Worm (Caenorhabditis elegans): ENCODE data around the gene nhr-21.

Gene nhr-21

ce11 chrII:7326997-7327396 is 12.0 kb upstream of the nhr-21 start (continued):
- TF ChIP-seq ceh-9 (tag; optimal IDR thresholded peaks at IDR 0.05) (no peak), snpc-4 (tag; optimal IDR thresholded peaks at IDR 0.05) (peak; percentile 16), mdl-1 (tag; optimal IDR thresholded peaks at IDR 0.05) (peak; percentile 22), jun-1 (tag; optimal IDR thresholded peaks at IDR 0.05) (no peak), mml-1 (tag; optimal IDR thresholded peaks at IDR 0.05) (no peak), fos-1 (tag; optimal IDR thresholded peaks at IDR 0.05) (no peak), ceh-28 (tag; optimal IDR thresholded peaks at IDR 0.05) (no peak), nhr-76 (tag; optimal IDR thresholded peaks at IDR 0.05) (no peak), elt-2 (tag; optimal IDR thresholded peaks at IDR 0.05) (no peak), R02D3.7 (tag; optimal IDR thresholded peaks at IDR 0.05) (no peak)

ce11 chrII:7331224-7331623 is 7.8 kb upstream of the nhr-21 start, which contains the start of gene npax-1:
TSS of gene npax-1 (minus strand) at chrII:7331324.
- no peak for TF ChIP-seq R02D3.7 (tag; optimal IDR thresholded peaks at IDR 0.05)
- TF ChIP-seq mml-1 (tag; optimal IDR thresholded peaks at IDR 0.05), result no peak
- no peak for TF ChIP-seq egl-27 (tag; optimal IDR thresholded peaks at IDR 0.05)
- no peak for TF ChIP-seq aly-2 (tag; optimal IDR thresholded peaks at IDR 0.05)
- no peak for TF ChIP-seq jun-1 (tag; optimal IDR thresholded peaks at IDR 0.05)

- TF ChIP-seq nhr-43 (tag; optimal IDR thresholded peaks at IDR 0.05; ENCODE audit: poor library complexity, severe bottlenecking) (peak; percentile 99), aly-2 (tag; optimal IDR thresholded peaks at IDR 0.05) (no peak), elt-2 (tag; optimal IDR thresholded peaks at IDR 0.05) (peak; percentile 94), lin-15B (tag; optimal IDR thresholded peaks at IDR 0.05) (peak; percentile 2), hmg-11 (tag; optimal IDR thresholded peaks at IDR 0.05) (peak; percentile 61), ceh-28 (tag; optimal IDR thresholded peaks at IDR 0.05) (peak; percentile 67), ama-1 (optimal IDR thresholded peaks at IDR 0.05) (peak; percentile 17), mdl-1 (tag; optimal IDR thresholded peaks at IDR 0.05) (peak; percentile 63), elt-3 (tag; optimal IDR thresholded peaks at IDR 0.05) (peak in 2 of 3 experiments; percentile 34 to 69), lin-39 (tag; optimal IDR thresholded peaks at IDR 0.05) (peak; percentile 67), ztf-4 (tag; optimal IDR thresholded peaks at IDR 0.05) (peak; percentile 53), tbx-2 (tag; optimal IDR thresholded peaks at IDR 0.05) (peak; percentile 75), pha-4 (tag; optimal IDR thresholded peaks at IDR 0.05) (peak; percentile 91), nfya-1 (tag; optimal IDR thresholded peaks at IDR 0.05; ENCODE audit: insufficient read depth) (peak; percentile 72), pqm-1 (tag; optimal IDR thresholded peaks at IDR 0.05) (peak; percentile 95), lsy-12 (tag; optimal IDR thresholded peaks at IDR 0.05) (peak; percentile 66), nhr-77 (tag; optimal IDR thresholded peaks at IDR 0.05) (no peak), zag-1 (tag; optimal IDR thresholded peaks at IDR 0.05) (no peak), nhr-11 (tag; optimal IDR thresholded peaks at IDR 0.05) (no peak), jun-1 (tag; optimal IDR thresholded peaks at IDR 0.05) (peak; percentile 83), nhr-25 (tag; optimal IDR thresholded peaks at IDR 0.05) (peak; percentile 90), ceh-9 (tag; optimal IDR thresholded peaks at IDR 0.05) (no peak), nhr-23 (tag; optimal IDR thresholded peaks at IDR 0.05) (peak; percentile 92), R02D3.7 (tag; optimal IDR thresholded peaks at IDR 0.05) (peak; percentile 10), snpc-4 (tag; optimal IDR thresholded peaks at IDR 0.05) (peak; percentile 37)
Observed at ce11 chrII:7337469-7337893, 1.5 kb upstream of the nhr-21 start.

- TF ChIP-seq pha-4 (tag; optimal IDR thresholded peaks at IDR 0.05) (peak; percentile 73), ztf-11 (tag; optimal IDR thresholded peaks at IDR 0.05) (no peak), nhr-23 (tag; optimal IDR thresholded peaks at IDR 0.05) (no peak), egl-5 (tag; optimal IDR thresholded peaks at IDR 0.05) (no peak), ZK546.5 (tag; optimal IDR thresholded peaks at IDR 0.05) (no peak), hmg-11 (tag; optimal IDR thresholded peaks at IDR 0.05) (no peak), fkh-10 (GFP tag; optimal IDR thresholded peaks at IDR 0.05) (no peak), zag-1 (tag; optimal IDR thresholded peaks at IDR 0.05) (no peak), nhr-43 (tag; optimal IDR thresholded peaks at IDR 0.05; ENCODE audit: poor library complexity, severe bottlenecking) (no peak), snpc-4 (tag; optimal IDR thresholded peaks at IDR 0.05) (no peak), nhr-237 (tag; optimal IDR thresholded peaks at IDR 0.05) (no peak), ama-1 (optimal IDR thresholded peaks at IDR 0.05) (peak; percentile 65), fos-1 (tag; optimal IDR thresholded peaks at IDR 0.05) (no peak), tbx-2 (tag; optimal IDR thresholded peaks at IDR 0.05) (no peak), elt-3 (tag; optimal IDR thresholded peaks at IDR 0.05) (no peak), elt-2 (tag; optimal IDR thresholded peaks at IDR 0.05) (no peak), nhr-67 (tag; optimal IDR thresholded peaks at IDR 0.05) (no peak)
Observed at ce11 chrII:7340703-7341102, 1.7 kb downstream of the nhr-21 start.

Data from whole organism, L3 larva.